Worm (Caenorhabditis elegans): ENCODE results near the gene unc-98.

- TF ChIP-seq lin-1 (GFP tag; IDR thresholded peaks at IDR 0.05) (no peak), hlh-30 (tag; optimal IDR thresholded peaks at IDR 0.05; ENCODE audit: insufficient read depth) (no peak), pha-4 (GFP tag; IDR thresholded peaks at IDR 0.05) (no peak), pha-4 (tag; optimal IDR thresholded peaks at IDR 0.05) (no peak), ceh-82 (tag; optimal IDR thresholded peaks at IDR 0.05) (no peak), ZK546.5 (tag; optimal IDR thresholded peaks at IDR 0.05) (no peak), unc-39 (tag; optimal IDR thresholded peaks at IDR 0.05) (no peak), nhr-48 (tag; optimal IDR thresholded peaks at IDR 0.05) (no peak), F37D6.2 (tag; optimal IDR thresholded peaks at IDR 0.05) (no peak)
These were observed 25.7 kb downstream of the unc-98 start for ce11 chrX:7547696-7548095.
